Worm (Caenorhabditis elegans): ENCODE results near the gene math-45.
"Not testable (repeated sequence)": the region's sequence is repeated elsewhere in the genome, so short reads cannot be mapped to it uniquely, and the experiment has no call there.

DNA sequence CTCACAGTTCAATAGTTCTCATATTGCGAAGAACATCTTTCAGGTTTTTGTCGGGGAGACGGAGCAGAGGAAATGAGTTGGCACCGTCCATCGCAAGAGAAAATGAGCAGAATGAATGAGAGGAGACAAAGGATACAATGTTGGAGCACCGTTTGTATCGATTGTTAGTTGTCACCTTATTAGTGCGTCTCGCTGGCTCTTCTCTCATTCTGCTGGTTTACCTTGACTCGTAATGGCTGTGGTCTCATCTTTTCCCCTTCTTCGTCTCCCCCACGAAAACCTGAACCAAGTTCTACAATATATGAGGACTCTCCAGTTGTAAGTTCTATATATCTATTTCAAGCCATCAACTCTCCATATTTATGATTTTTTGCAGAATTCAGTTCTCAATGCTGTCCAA, 39.0 kb upstream of the math-45 start, which contains the start of the genes fbxb-54 and fbxb-50:
- TF ChIP-seq nhr-11, ceh-28, R02D3.7, aly-2, mdl-1, tbx-2 (tag; optimal IDR thresholded peaks at IDR 0.05): not testable (repeated sequence)

All from whole organism, L3 larva.